Fruit fly (Drosophila melanogaster) whole organism, embryonic: Measurements from ENCODE around the gene aru.

Source experiments
- Asciz ChIP-seq: fragments of 200-800 bp; sonication (Bioruptor generic); optimal IDR thresholded peaks from 2 replicates; lab custom pipeline; 2017; ENCODE audit warnings: missing biosample characterization, mild to moderate bottlenecking, missing genetic modification characterization, missing genetic modification reagents
- C15 ChIP-seq: fragments of 200-800 bp; sonication (Bioruptor generic); IDR thresholded peaks from 3 replicates; pipeline ENCODE4 v1.3.6; 2022; ENCODE audit warnings: missing biosample characterization, missing genetic modification characterization
- CG11085 ChIP-seq: fragments of 200-800 bp; sonication (Bioruptor generic); IDR thresholded peaks from 2 replicates; pipeline ENCODE4 v1.3.6; 2022; ENCODE audit warnings: missing biosample characterization, missing genetic modification characterization
- CG11093 ChIP-seq: fragments of 200-800 bp; sonication (Bioruptor generic); IDR thresholded peaks from 3 replicates; pipeline ENCODE4 v1.3.6; 2022; ENCODE audit warnings: missing biosample characterization, missing genetic modification characterization
- CG13287 ChIP-seq: fragments of 200-800 bp; sonication (Bioruptor generic); IDR thresholded peaks from 2 replicates; pipeline ENCODE4 v1.3.6; 2022; ENCODE audit warnings: missing biosample characterization, missing genetic modification characterization; ENCODE audit not compliant: partially characterized antibody
- CG13894 ChIP-seq: fragments of 200-800 bp; sonication (Bioruptor generic); optimal IDR thresholded peaks from 3 replicates; lab custom pipeline; 2018; ENCODE audit warnings: missing biosample characterization, mild to moderate bottlenecking, missing genetic modification characterization, moderate library complexity
- CG14965 ChIP-seq: fragments of 200-800 bp; sonication (Bioruptor generic); optimal IDR thresholded peaks from 2 replicates; lab custom pipeline; 2016; ENCODE audit warnings: missing biosample characterization, missing genetic modification characterization, borderline replicate concordance
- CG1832 ChIP-seq: fragments of 200-800 bp; sonication (Bioruptor generic); optimal IDR thresholded peaks from 2 replicates; lab custom pipeline; 2017; ENCODE audit warnings: missing biosample characterization, mild to moderate bottlenecking, missing genetic modification characterization, inconsistent platforms
- CG2120 ChIP-seq: fragments of 200-800 bp; sonication (Bioruptor generic); optimal IDR thresholded peaks from 3 replicates; lab custom pipeline; 2016; ENCODE audit warnings: missing biosample characterization, missing genetic modification characterization
- CG31365 ChIP-seq: fragments of 200-800 bp; sonication (Bioruptor generic); optimal IDR thresholded peaks from 2 replicates; lab custom pipeline; 2018; ENCODE audit warnings: missing biosample characterization, mild to moderate bottlenecking, missing genetic modification characterization
- CG32532 ChIP-seq: fragments of 200-800 bp; sonication (Bioruptor generic); IDR thresholded peaks from 2 replicates; pipeline ENCODE4 v1.3.6; 2022; ENCODE audit warnings: missing biosample characterization, missing genetic modification characterization
- CG32767 ChIP-seq: fragments of 200-800 bp; sonication (Bioruptor generic); IDR thresholded peaks from 2 replicates; pipeline ENCODE4 v1.3.6; 2022; ENCODE audit warnings: missing biosample characterization, missing genetic modification characterization
- CG5180 ChIP-seq: fragments of 200-800 bp; sonication (Bioruptor generic); optimal IDR thresholded peaks from 3 replicates; lab custom pipeline; 2017; ENCODE audit warnings: missing biosample characterization, missing genetic modification characterization, mild to moderate bottlenecking, moderate library complexity, missing genetic modification reagents
- CG7357 ChIP-seq: fragments of 200-800 bp; sonication (Bioruptor generic); IDR thresholded peaks from 3 replicates; pipeline ENCODE4 v1.3.6; 2022; ENCODE audit warnings: missing biosample characterization, missing genetic modification characterization
- CG7745 ChIP-seq: fragments of 200-800 bp; sonication (Bioruptor generic); optimal IDR thresholded peaks from 2 replicates; lab custom pipeline; 2018; ENCODE audit warnings: missing biosample characterization, mild to moderate bottlenecking, missing genetic modification characterization, moderate library complexity
- CG7987 ChIP-seq: fragments of 200-800 bp; sonication (Bioruptor generic); optimal IDR thresholded peaks from 2 replicates; lab custom pipeline; 2018; ENCODE audit warnings: missing biosample characterization, mild to moderate bottlenecking, missing genetic modification characterization, moderate library complexity
- CG8281 ChIP-seq: fragments of 200-800 bp; sonication (Bioruptor generic); optimal IDR thresholded peaks from 2 replicates; lab custom pipeline; 2018; ENCODE audit warnings: missing biosample characterization, mild to moderate bottlenecking, missing genetic modification characterization, moderate library complexity
- CG8944 ChIP-seq: fragments of 200-800 bp; sonication (Bioruptor generic); optimal IDR thresholded peaks from 3 replicates; lab custom pipeline; 2016; ENCODE audit warnings: missing biosample characterization, missing genetic modification characterization
- CG9609 ChIP-seq: fragments of 200-800 bp; sonication (Bioruptor generic); optimal IDR thresholded peaks from 3 replicates; lab custom pipeline; 2016; ENCODE audit warnings: missing biosample characterization, missing genetic modification characterization
- CTCF ChIP-seq: fragments of 200-800 bp; sonication (Bioruptor generic); optimal IDR thresholded peaks from 2 replicates; lab custom pipeline; 2017; ENCODE audit warnings: missing biosample characterization, mild to moderate bottlenecking, missing genetic modification characterization, moderate library complexity
- CkIIα-i1 ChIP-seq: fragments of 200-800 bp; sonication (Bioruptor generic); IDR thresholded peaks from 2 replicates; pipeline ENCODE4 v1.3.6; 2022; ENCODE audit warnings: missing biosample characterization, missing genetic modification characterization
- Drgx ChIP-seq: fragments of 200-800 bp; sonication (Bioruptor generic); IDR thresholded peaks from 2 replicates; pipeline ENCODE4 v1.3.6; 2022; ENCODE audit warnings: missing biosample characterization, missing genetic modification characterization
- Eip74EF ChIP-seq, 2 experiments: fragments of 200-800 bp in 1 of 2; fragments of >200 bp in 1 of 2; sonication (Bioruptor generic) in 1 of 2; optimal IDR thresholded peaks; 2 replicates each; lab custom pipeline; 2017 to 2019; ENCODE audit warnings: missing biosample characterization in 2 of 2, missing genetic modification characterization in 2 of 2, mild to moderate bottlenecking in 1 of 2, moderate library complexity in 1 of 2
- Elba2 ChIP-seq: fragments of 200-800 bp; sonication (Bioruptor generic); optimal IDR thresholded peaks from 3 replicates; lab custom pipeline; 2016; ENCODE audit warnings: missing biosample characterization, missing genetic modification characterization
- HLH3B ChIP-seq: fragments of 200-800 bp; sonication (Bioruptor generic); IDR thresholded peaks from 2 replicates; pipeline ENCODE4 v1.3.6; 2022; ENCODE audit warnings: missing biosample characterization, missing genetic modification characterization
- Hand ChIP-seq: fragments of 200-800 bp; sonication (Bioruptor generic); optimal IDR thresholded peaks from 2 replicates; lab custom pipeline; 2017; ENCODE audit warnings: mild to moderate bottlenecking, missing biosample characterization, missing genetic modification reagents, missing genetic modification characterization
- NK7.1 ChIP-seq: fragments of 200-800 bp; sonication (Bioruptor generic); optimal IDR thresholded peaks from 3 replicates; lab custom pipeline; 2016; ENCODE audit warnings: missing biosample characterization, missing genetic modification characterization
- Nf-YC ChIP-seq: fragments of 200-800 bp; optimal IDR thresholded peaks from 3 replicates; lab custom pipeline; 2019; ENCODE audit warnings: missing biosample characterization, mild to moderate bottlenecking, missing genetic modification characterization, moderate library complexity
- Rfx ChIP-seq: fragments of 200-800 bp; sonication (Bioruptor generic); IDR thresholded peaks from 2 replicates; pipeline ENCODE4 v1.3.6; 2022; ENCODE audit warnings: missing biosample characterization, missing genetic modification characterization
- Vsx1 ChIP-seq: fragments of 200-800 bp; sonication (Bioruptor generic); optimal IDR thresholded peaks from 2 replicates; lab custom pipeline; 2017; ENCODE audit warnings: missing biosample characterization, mild to moderate bottlenecking, missing genetic modification characterization, missing genetic modification reagents
- Xrp1 ChIP-seq: fragments of 200-800 bp; sonication (Bioruptor generic); IDR thresholded peaks from 2 replicates; pipeline ENCODE4 v1.3.6; 2022; ENCODE audit warnings: missing biosample characterization, missing genetic modification characterization
- ab ChIP-seq: fragments of 200-800 bp; sonication (Bioruptor generic); optimal IDR thresholded peaks from 2 replicates; lab custom pipeline; 2016; ENCODE audit warnings: missing biosample characterization, missing genetic modification characterization
- cwo ChIP-seq: fragments of 200-800 bp; sonication (Bioruptor generic); optimal IDR thresholded peaks from 3 replicates; lab custom pipeline; 2017; ENCODE audit warnings: missing biosample characterization, missing genetic modification characterization, mild to moderate bottlenecking, moderate library complexity, missing genetic modification reagents
- dan ChIP-seq: fragments of 200-800 bp; sonication (Bioruptor generic); IDR thresholded peaks from 2 replicates; pipeline ENCODE4 v1.3.6; 2022; ENCODE audit warnings: missing biosample characterization, missing genetic modification characterization
- emc ChIP-seq: fragments of 200-800 bp; sonication (Bioruptor generic); optimal IDR thresholded peaks from 2 replicates; lab custom pipeline; 2016; ENCODE audit warnings: missing biosample characterization, missing genetic modification characterization
- hbn ChIP-seq: fragments of 200-800 bp; sonication (Bioruptor generic); IDR thresholded peaks from 2 replicates; pipeline ENCODE4 v1.3.6; 2022; ENCODE audit warnings: missing biosample characterization, missing genetic modification characterization; ENCODE audit not compliant: partially characterized antibody
- mam ChIP-seq: fragments of 200-800 bp; sonication (Bioruptor generic); optimal IDR thresholded peaks from 3 replicates; lab custom pipeline; 2016; ENCODE audit warnings: missing biosample characterization, missing genetic modification characterization
- row ChIP-seq: fragments of 200-800 bp; sonication (Bioruptor generic); IDR thresholded peaks from 3 replicates; pipeline ENCODE4 v1.3.6; 2022; ENCODE audit warnings: missing biosample characterization, missing genetic modification characterization
- run ChIP-seq: fragments of 200-800 bp; sonication (Bioruptor generic); optimal IDR thresholded peaks from 3 replicates; lab custom pipeline; 2018; ENCODE audit warnings: missing biosample characterization, mild to moderate bottlenecking, missing genetic modification characterization
- ttk ChIP-seq: fragments of 200-800 bp; sonication (Bioruptor generic); IDR thresholded peaks from 2 replicates; pipeline ENCODE4 v2.1.2; 2022; ENCODE audit warnings: missing biosample characterization, missing genetic modification characterization
- vnd ChIP-seq: fragments of 200-800 bp; sonication (Bioruptor generic); IDR thresholded peaks from 3 replicates; pipeline ENCODE4 v1.3.6; 2022; ENCODE audit warnings: missing biosample characterization, missing genetic modification characterization; ENCODE audit not compliant: partially characterized antibody

The aru gene

dm6 chr2L:870749-871418 is 2.7 kb upstream of the aru start (continued):
- TF ChIP-seq CG7357 (GFP tag; lab: Robert Waterston, UW) (peak; percentile 57; the same call in 2 of the 3 replicates), Xrp1 (GFP tag; lab: Robert Waterston, UW) (peak; percentile 77), CG14965 (GFP tag; lab: Kevin White, UChicago) (no peak), Asciz (no peak), Nf-YC (tag; lab: Kevin White, UChicago) (peak; percentile 49), CG8281 (tag; lab: Kevin White, UChicago) (no peak), Vsx1 (no peak), NK7.1 (GFP tag; lab: Kevin White, UChicago) (peak; percentile 50), CG31365 (no peak), CG13894 (tag; lab: Kevin White, UChicago) (peak; percentile 7), ab (GFP tag; lab: Kevin White, UChicago) (peak; percentile 23), emc (GFP tag; lab: Kevin White, UChicago) (peak; percentile 34), CG13287 (GFP tag; lab: Robert Waterston, UW) (peak; percentile 58), CG7745 (tag; lab: Kevin White, UChicago) (no peak), cwo (GFP tag; lab: Kevin White, UChicago) (peak; percentile 62), CG7987 (GFP tag; lab: Kevin White, UChicago) (peak; percentile 42), mam (peak; percentile 85), Eip74EF (GFP tag; optimal IDR thresholded peaks at IDR 0.05; lab: Kevin White, UChicago) (peak in 1 of 2 experiments; percentile 28), vnd (GFP tag; lab: Robert Waterston, UW) (0 out of 3 replicates have a peak, but pooled peaks have one; percentile 32), CG32767 (GFP tag; lab: Robert Waterston, UW) (no peak; the same call in 1 of the 2 replicates), CkIIα-i1 (GFP tag; lab: Robert Waterston, UW) (0 out of 2 replicates have a peak, but pooled peaks have one; percentile 13), row (peak; percentile 82), CG2120 (GFP tag; lab: Kevin White, UChicago) (peak; percentile 82), CG5180 (GFP tag; lab: Kevin White, UChicago) (no peak), Rfx (GFP tag; lab: Robert Waterston, UW) (peak; percentile 76), CG8944 (GFP tag; lab: Kevin White, UChicago) (peak; percentile 59), ttk (GFP tag; lab: Robert Waterston, UW) (peak; percentile 36; the same call in 1 of the 2 replicates), C15 (GFP tag; lab: Robert Waterston, UW) (0 out of 3 replicates have a peak, but pooled peaks have one; percentile 44), CG1832 (GFP tag; lab: Kevin White, UChicago) (no peak), run (tag; lab: Kevin White, UChicago) (no peak), CG11085 (peak; percentile 38; the same call in 1 of the 2 replicates), CTCF (GFP tag; lab: Kevin White, UChicago) (no peak), CG9609 (GFP tag; lab: Kevin White, UChicago) (peak; percentile 59), Elba2 (GFP tag; lab: Kevin White, UChicago) (peak; percentile 0), Hand (GFP tag; lab: Kevin White, UChicago) (no peak), CG32532 (peak; percentile 84), HLH3B (peak; percentile 64), hbn (GFP tag; lab: Robert Waterston, UW) (no peak), dan (GFP tag; lab: Robert Waterston, UW) (no peak), Drgx (GFP tag; lab: Robert Waterston, UW) (peak; percentile 53), CG11093 (GFP tag; lab: Robert Waterston, UW) (no peak)
- TF ChIP-seq, all 482 proteins: peak for 336
